Fruit fly (Drosophila melanogaster) whole organism, embryonic: ENCODE results near the gene CG31388.

Experiments
- ATbp ChIP-seq: fragments of 200-800 bp; sonication (Bioruptor generic); optimal IDR thresholded peaks from 2 replicates; lab custom pipeline; 2017; ENCODE audit warnings: missing biosample characterization, mild to moderate bottlenecking, missing genetic modification characterization, missing genetic modification reagents
- Bgb ChIP-seq: fragments of 200-800 bp; sonication (Bioruptor generic); IDR thresholded peaks from 2 replicates; pipeline ENCODE4 v1.3.6; 2022; ENCODE audit warnings: missing biosample characterization, missing genetic modification characterization; ENCODE audit not compliant: partially characterized antibody
- Bteb2 ChIP-seq: fragments of 200-800 bp; sonication (Bioruptor generic); optimal IDR thresholded peaks from 2 replicates; lab custom pipeline; 2016; ENCODE audit warnings: missing biosample characterization, missing genetic modification characterization
- CG11093 ChIP-seq: fragments of 200-800 bp; sonication (Bioruptor generic); IDR thresholded peaks from 3 replicates; pipeline ENCODE4 v1.3.6; 2022; ENCODE audit warnings: missing biosample characterization, missing genetic modification characterization
- CG11695 ChIP-seq: fragments of 200-800 bp; sonication (Bioruptor generic); IDR thresholded peaks from 3 replicates; pipeline ENCODE4 v1.3.6; 2022; ENCODE audit warnings: missing biosample characterization, missing genetic modification characterization
- CG12391 ChIP-seq: fragments of 200-800 bp; sonication (Bioruptor generic); optimal IDR thresholded peaks from 3 replicates; lab custom pipeline; 2018; ENCODE audit warnings: missing biosample characterization, mild to moderate bottlenecking, missing genetic modification characterization, moderate library complexity
- CG12769 ChIP-seq: fragments of 200-800 bp; sonication (Bioruptor generic); optimal IDR thresholded peaks from 2 replicates; lab custom pipeline; 2019; ENCODE audit warnings: missing biosample characterization, mild to moderate bottlenecking, missing genetic modification characterization, moderate library complexity
- CG13123 ChIP-seq: fragments of 200-800 bp; sonication (Bioruptor generic); optimal IDR thresholded peaks from 2 replicates; lab custom pipeline; 2016; ENCODE audit warnings: missing biosample characterization, missing genetic modification characterization
- CG15479 ChIP-seq: fragments of 200-800 bp; sonication (Bioruptor generic); optimal IDR thresholded peaks from 3 replicates; lab custom pipeline; 2019; ENCODE audit warnings: missing biosample characterization, mild to moderate bottlenecking, missing genetic modification characterization, moderate library complexity
- CG17912 ChIP-seq: fragments of 200-800 bp; sonication (Bioruptor generic); optimal IDR thresholded peaks from 2 replicates; lab custom pipeline; 2018; ENCODE audit warnings: missing biosample characterization, mild to moderate bottlenecking, missing genetic modification characterization
- CG2875 ChIP-seq: fragments of 200-800 bp; sonication (Bioruptor generic); optimal IDR thresholded peaks from 2 replicates; lab custom pipeline; 2017; ENCODE audit warnings: missing biosample characterization, mild to moderate bottlenecking, missing genetic modification characterization, missing genetic modification reagents
- CG31441 ChIP-seq: fragments of 200-800 bp; sonication (Bioruptor generic); IDR thresholded peaks from 2 replicates; pipeline ENCODE4 v1.3.6; 2022; ENCODE audit warnings: missing biosample characterization, missing genetic modification characterization
- CG32767 ChIP-seq: fragments of 200-800 bp; sonication (Bioruptor generic); IDR thresholded peaks from 2 replicates; pipeline ENCODE4 v1.3.6; 2022; ENCODE audit warnings: missing biosample characterization, missing genetic modification characterization
- CG3995 ChIP-seq: fragments of 200-800 bp; sonication (Bioruptor generic); optimal IDR thresholded peaks from 3 replicates; lab custom pipeline; 2016; ENCODE audit warnings: missing biosample characterization, missing genetic modification characterization
- CG4360 ChIP-seq: fragments of 200-800 bp; sonication (Bioruptor generic); IDR thresholded peaks from 2 replicates; pipeline ENCODE4 v1.3.6; 2022; ENCODE audit warnings: missing biosample characterization, missing genetic modification characterization
- CG8924 ChIP-seq: fragments of 200-800 bp; optimal IDR thresholded peaks from 3 replicates; lab custom pipeline; 2019; ENCODE audit warnings: missing biosample characterization, mild to moderate bottlenecking, missing genetic modification characterization, moderate library complexity
- Camta ChIP-seq: fragments of 200-800 bp; sonication (Bioruptor generic); optimal IDR thresholded peaks from 2 replicates; lab custom pipeline; 2016; ENCODE audit warnings: missing biosample characterization, missing genetic modification characterization
- Dfd ChIP-seq, 2 experiments: fragments of >200 bp; optimal IDR thresholded peaks; 2 replicates each; lab custom pipeline; 2017; ENCODE audit warnings: missing biosample characterization in 2 of 2, missing genetic modification characterization in 2 of 2
- Dll ChIP-seq: fragments of 200-800 bp; sonication (Bioruptor generic); IDR thresholded peaks from 4 replicates; pipeline ENCODE4 v1.3.6; 2022; ENCODE audit warnings: missing biosample characterization, missing genetic modification characterization; ENCODE audit not compliant: partially characterized antibody
- Ets65A ChIP-seq: fragments of 200-800 bp; sonication (Bioruptor generic); peaks from one replicate; lab custom pipeline; 2016; ENCODE audit warnings: missing biosample characterization, missing genetic modification characterization
- Fer3 ChIP-seq: fragments of 200-800 bp; sonication (Bioruptor generic); optimal IDR thresholded peaks from 2 replicates; lab custom pipeline; 2018; ENCODE audit warnings: missing biosample characterization, mild to moderate bottlenecking, missing genetic modification characterization, moderate library complexity
- HHEX ChIP-seq: fragments of 200-800 bp; sonication (Bioruptor generic); optimal IDR thresholded peaks from 3 replicates; lab custom pipeline; 2017; ENCODE audit warnings: missing biosample characterization, mild to moderate bottlenecking, missing genetic modification characterization, missing genetic modification reagents
- Hr3 ChIP-seq: fragments of 200-800 bp; sonication (Bioruptor generic); optimal IDR thresholded peaks from 3 replicates; lab custom pipeline; 2016; ENCODE audit warnings: missing biosample characterization, missing genetic modification characterization
- Hr78 ChIP-seq, 2 experiments: fragments of 200-800 bp in 1 of 2; fragments of >200 bp in 1 of 2; sonication (Bioruptor generic) in 1 of 2; optimal IDR thresholded peaks; 2 replicates each; lab custom pipeline; 2017 to 2019; ENCODE audit warnings: missing biosample characterization in 2 of 2, missing genetic modification characterization in 2 of 2, mild to moderate bottlenecking in 1 of 2, moderate library complexity in 1 of 2
- Med ChIP-seq: fragments of 200-800 bp; sonication (Bioruptor generic); peaks from one replicate; lab custom pipeline; 2016; ENCODE audit warnings: missing biosample characterization, missing genetic modification characterization, mild to moderate bottlenecking, inconsistent platforms, moderate library complexity
- Usf ChIP-seq: fragments of 200-800 bp; sonication (Bioruptor generic); optimal IDR thresholded peaks from 2 replicates; lab custom pipeline; 2017; ENCODE audit warnings: missing genotype, missing biosample characterization, missing genetic modification characterization
- Xbp1 ChIP-seq: fragments of 200-800 bp; sonication (Bioruptor generic); optimal IDR thresholded peaks from 3 replicates; lab custom pipeline; 2016; ENCODE audit warnings: missing biosample characterization, mild to moderate bottlenecking, missing genetic modification characterization
- Xrp1 ChIP-seq: fragments of 200-800 bp; sonication (Bioruptor generic); IDR thresholded peaks from 2 replicates; pipeline ENCODE4 v1.3.6; 2022; ENCODE audit warnings: missing biosample characterization, missing genetic modification characterization
- az2 ChIP-seq: fragments of 200-800 bp; sonication (Bioruptor generic); optimal IDR thresholded peaks from 3 replicates; lab custom pipeline; 2016; ENCODE audit warnings: missing biosample characterization, missing genetic modification characterization
- chinmo ChIP-seq: fragments of 200-800 bp; sonication (Bioruptor generic); IDR thresholded peaks from 4 replicates; pipeline ENCODE4 v1.3.6; 2022; ENCODE audit warnings: missing biosample characterization, missing genetic modification characterization; ENCODE audit not compliant: partially characterized antibody
- crp ChIP-seq, 2 experiments: fragments of 200-800 bp; sonication (Bioruptor generic); optimal IDR thresholded peaks; 2 replicates in 1 of 2; 3 replicates in 1 of 2; lab custom pipeline; 2017; ENCODE audit warnings: missing biosample characterization in 2 of 2, missing genetic modification characterization in 2 of 2, mild to moderate bottlenecking in 1 of 2, moderate library complexity in 1 of 2
- danr ChIP-seq: fragments of 200-800 bp; sonication (Bioruptor generic); IDR thresholded peaks from 2 replicates; pipeline ENCODE4 v1.3.6; 2022; ENCODE audit warnings: missing biosample characterization, missing genetic modification characterization
- dm ChIP-seq: fragments of 200-800 bp; sonication (Bioruptor generic); optimal IDR thresholded peaks from 3 replicates; lab custom pipeline; 2016; ENCODE audit warnings: missing biosample characterization, missing genetic modification characterization
- grau ChIP-seq: fragments of 200-800 bp; optimal IDR thresholded peaks from 3 replicates; lab custom pipeline; 2019; ENCODE audit warnings: missing biosample characterization, mild to moderate bottlenecking, missing genetic modification characterization, moderate library complexity
- hth ChIP-seq: fragments of >200 bp; optimal IDR thresholded peaks from 2 replicates; lab custom pipeline; 2017; ENCODE audit warnings: inconsistent platforms
- kah ChIP-seq: fragments of 200-800 bp; sonication (Bioruptor generic); optimal IDR thresholded peaks from 2 replicates; lab custom pipeline; 2018; ENCODE audit warnings: missing biosample characterization, mild to moderate bottlenecking, missing genetic modification characterization
- lbe ChIP-seq: fragments of 200-800 bp; sonication (Bioruptor generic); optimal IDR thresholded peaks from 2 replicates; lab custom pipeline; 2016; ENCODE audit warnings: missing biosample characterization, mild to moderate bottlenecking, missing genetic modification characterization
- otp ChIP-seq: fragments of 200-800 bp; sonication (Bioruptor generic); IDR thresholded peaks from 3 replicates; pipeline ENCODE4, ENCODE4 v1.3.6; 2022; ENCODE audit warnings: missing biosample characterization, missing genetic modification characterization
- phol ChIP-seq: fragments of 200-800 bp; sonication (Bioruptor generic); optimal IDR thresholded peaks from 3 replicates; lab custom pipeline; 2018; ENCODE audit warnings: missing biosample characterization, mild to moderate bottlenecking, missing genetic modification characterization, moderate library complexity
- ranshi ChIP-seq: fragments of 200-800 bp; sonication (Bioruptor generic); IDR thresholded peaks from 2 replicates; pipeline ENCODE4 v1.3.6; 2022; ENCODE audit warnings: missing biosample characterization, missing genetic modification characterization
- shn ChIP-seq: fragments of 200-800 bp; sonication (Bioruptor generic); optimal IDR thresholded peaks from 3 replicates; lab custom pipeline; 2016; ENCODE audit warnings: missing biosample characterization, missing genetic modification characterization
- ssp ChIP-seq: fragments of 200-800 bp; sonication (Bioruptor generic); IDR thresholded peaks from 2 replicates; pipeline ENCODE4 v1.3.6; 2022; ENCODE audit warnings: missing biosample characterization, missing genetic modification characterization
- stc ChIP-seq: fragments of 200-800 bp; sonication (Bioruptor generic); IDR thresholded peaks from 2 replicates; pipeline ENCODE4 v1.3.6; 2022; ENCODE audit warnings: missing biosample characterization, missing genetic modification characterization
- twi ChIP-seq: fragments of 200-800 bp; optimal IDR thresholded peaks from 2 replicates; lab custom pipeline; 2019; ENCODE audit warnings: missing biosample characterization, mild to moderate bottlenecking, missing genetic modification characterization, moderate library complexity
- zfh1 ChIP-seq: fragments of 200-800 bp; sonication (Bioruptor generic); IDR thresholded peaks from 3 replicates; pipeline ENCODE4 v1.3.6; 2022; ENCODE audit warnings: missing biosample characterization, missing genetic modification characterization

The CG31388 gene

DNA sequence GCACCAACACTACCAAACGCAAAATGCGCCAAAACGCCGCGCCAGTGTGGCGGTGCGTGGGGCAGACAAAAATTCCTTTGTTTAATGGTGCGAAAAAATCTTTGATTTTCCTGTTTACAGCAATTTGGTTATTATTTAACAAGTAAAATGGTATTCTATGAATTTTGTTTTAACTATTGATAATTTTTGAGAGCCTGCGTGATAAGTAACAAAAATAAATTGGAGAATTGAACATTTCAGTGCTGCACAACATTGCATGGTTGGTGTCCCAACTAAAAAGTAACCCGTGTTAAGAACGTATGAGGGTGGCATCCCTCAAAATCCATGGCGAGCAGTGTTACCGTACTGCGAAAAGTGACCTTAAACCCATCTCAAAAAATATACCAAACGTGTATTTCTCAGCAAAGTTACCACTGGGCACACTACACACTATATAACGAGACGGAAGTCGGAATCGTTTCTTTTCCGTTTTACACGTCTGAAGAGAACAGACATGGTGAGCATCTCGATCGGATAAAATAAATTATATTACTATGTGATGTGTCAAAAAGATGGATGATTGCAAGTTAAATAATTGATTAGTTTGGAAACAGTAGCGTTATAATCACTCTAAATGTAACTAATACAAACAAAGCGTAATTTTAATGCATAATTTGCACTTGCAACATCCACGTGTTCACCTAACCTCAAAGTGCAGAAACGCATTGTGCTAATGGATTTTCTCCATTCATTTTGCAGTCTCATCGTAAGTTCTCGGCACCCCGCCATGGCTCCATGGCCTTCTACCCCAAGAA, 16.0 kb upstream of the CG31388 start, which contains the start of the genes CG6693 and RpL3 (continued):
- TF ChIP-seq hth (lab: Kevin White, UChicago) = no peak
- peak; percentile 87 for TF ChIP-seq CG2875 (GFP tag; lab: Kevin White, UChicago)
- peak; percentile 88 for TF ChIP-seq Fer3
- peak; percentile 49; the same call in 1 of the 2 replicates for TF ChIP-seq ranshi (GFP tag; lab: Robert Waterston, UW)
- TF ChIP-seq CG12769 = peak; percentile 82
- peak; percentile 71 for TF ChIP-seq ATbp (GFP tag; lab: Kevin White, UChicago)
- TF ChIP-seq Hr78 (GFP tag; optimal IDR thresholded peaks at IDR 0.05; lab: Kevin White, UChicago) = peak in 1 of 2 experiments; percentile 20
- TF ChIP-seq Camta (GFP tag; lab: Kevin White, UChicago) = peak; percentile 38
- TF ChIP-seq shn (GFP tag; lab: Kevin White, UChicago) = peak; percentile 52
- TF ChIP-seq CG8924 (tag; lab: Kevin White, UChicago) = peak; percentile 86
- TF ChIP-seq CG3995 = peak; percentile 58
- TF ChIP-seq ssp (GFP tag; lab: Robert Waterston, UW) = peak; percentile 56
- peak; percentile 74 for TF ChIP-seq CG31441 (GFP tag; lab: Robert Waterston, UW)
- TF ChIP-seq az2 (GFP tag; lab: Kevin White, UChicago) = peak; percentile 5
- TF ChIP-seq CG13123 (GFP tag; lab: Kevin White, UChicago) = peak; percentile 49
- peak; percentile 77 for TF ChIP-seq grau (tag; lab: Kevin White, UChicago)
- TF ChIP-seq kah (GFP tag; lab: Kevin White, UChicago) = peak; percentile 86
- TF ChIP-seq CG11695 (GFP tag; lab: Robert Waterston, UW) = peak; percentile 57; the same call in 2 of the 3 replicates
- TF ChIP-seq CG12391 = peak; percentile 72
- no peak for TF ChIP-seq CG11093 (GFP tag; lab: Robert Waterston, UW)
- peak; percentile 27 for TF ChIP-seq Bteb2 (GFP tag; lab: Kevin White, UChicago)
- peak; percentile 42 for TF ChIP-seq Hr3 (GFP tag; lab: Kevin White, UChicago)
- TF ChIP-seq CG15479 = peak; percentile 64
- TF ChIP-seq lbe (GFP tag; lab: Kevin White, UChicago) = peak; percentile 74
- no peak for TF ChIP-seq Usf (GFP tag; lab: Kevin White, UChicago)
- TF ChIP-seq zfh1 = peak; percentile 72

dm6 chr3R:11222587-11222986, 15.0 kb upstream of the CG31388 start:
- TF ChIP-seq otp (GFP tag; lab: Robert Waterston, UW) (no peak), CG4360 (peak; percentile 12; the same call in 1 of the 2 replicates), phol (tag; lab: Kevin White, UChicago) (peak; percentile 92), dm (GFP tag; lab: Kevin White, UChicago) (peak; percentile 50), CG32767 (peak; percentile 56; the same call in 1 of the 2 replicates), twi (peak; percentile 17), chinmo (no peak)

- TF ChIP-seq Med (GFP tag; lab: Kevin White, UChicago) (peak; percentile 59), crp (GFP tag; optimal IDR thresholded peaks at IDR 0.05; lab: Kevin White, UChicago) (no peak), Dll (GFP tag; lab: Robert Waterston, UW) (no peak), Dfd (GFP tag; optimal IDR thresholded peaks at IDR 0.05; lab: Kevin White, UChicago) (no peak), Ets65A (GFP tag; lab: Kevin White, UChicago) (peak; percentile 91), danr (GFP tag; lab: Robert Waterston, UW) (no peak), Xbp1 (GFP tag; lab: Kevin White, UChicago) (no peak), CG17912 (GFP tag; lab: Kevin White, UChicago) (no peak), Bgb (0 out of 2 replicates have a peak, but pooled peaks have one; percentile 35), HHEX (no peak), stc (GFP tag; lab: Robert Waterston, UW) (no peak), Xrp1 (GFP tag; lab: Robert Waterston, UW) (no peak)
These were observed 13.1 kb upstream of the CG31388 start for dm6 chr3R:11224478-11224877.
